Fruit fly (Drosophila melanogaster) whole organism, adult: ENCODE results near the gene CG44008.

Experiments
- CG14711 ChIP-seq: fragments of 200-800 bp; sonication (Bioruptor generic); optimal IDR thresholded peaks from 2 replicates; lab custom pipeline; 2018; ENCODE audit warnings: missing biosample characterization, mild to moderate bottlenecking, missing genetic modification characterization, moderate library complexity
- CG1620 ChIP-seq: fragments of 200-800 bp; sonication (Bioruptor generic); optimal IDR thresholded peaks from 2 replicates; lab custom pipeline; 2016; ENCODE audit warnings: missing biosample characterization, missing genetic modification characterization
- CG33017 ChIP-seq: fragments of 200-800 bp; sonication (Bioruptor generic); optimal IDR thresholded peaks from 2 replicates; lab custom pipeline; 2018; ENCODE audit warnings: missing biosample characterization, mild to moderate bottlenecking, missing genetic modification characterization, moderate library complexity
- CG5204 ChIP-seq: fragments of 200-800 bp; sonication (Bioruptor generic); optimal IDR thresholded peaks from 2 replicates; lab custom pipeline; 2016; ENCODE audit warnings: missing biosample characterization, missing genetic modification characterization
- Clk ChIP-seq: fragments of 200-800 bp; sonication (Bioruptor generic); optimal IDR thresholded peaks from 2 replicates; lab custom pipeline; 2017; ENCODE audit warnings: missing biosample characterization, missing genetic modification characterization
- Crg-1 ChIP-seq: fragments of 200-800 bp; sonication (Bioruptor generic); optimal IDR thresholded peaks from 2 replicates; lab custom pipeline; 2016; ENCODE audit warnings: missing biosample characterization, missing genetic modification characterization
- Hr96 ChIP-seq: fragments of 200-800 bp; sonication (Bioruptor generic); optimal IDR thresholded peaks from 2 replicates; lab custom pipeline; 2016; ENCODE audit warnings: missing biosample characterization, missing genetic modification characterization
- Mnt ChIP-seq: fragments of 200-800 bp; sonication (Bioruptor generic); optimal IDR thresholded peaks from 2 replicates; lab custom pipeline; 2016; ENCODE audit warnings: missing biosample characterization, mild to moderate bottlenecking, missing genetic modification characterization
- bab1 ChIP-seq: fragments of 200-800 bp; sonication (Bioruptor generic); optimal IDR thresholded peaks from 3 replicates; lab custom pipeline; 2019; ENCODE audit warnings: missing biosample characterization, mild to moderate bottlenecking, missing genetic modification characterization, moderate library complexity
- cic ChIP-seq: fragments of 200-800 bp; sonication (Bioruptor generic); optimal IDR thresholded peaks from 2 replicates; lab custom pipeline; 2017; ENCODE audit warnings: missing biosample characterization, mild to moderate bottlenecking, missing genetic modification characterization, moderate library complexity
- kay ChIP-seq: fragments of 200-800 bp; sonication (Bioruptor generic); peaks from one replicate; lab custom pipeline; 2016; ENCODE audit warnings: missing biosample characterization, missing genetic modification characterization, borderline replicate concordance
- ovo ChIP-seq: fragments of 200-800 bp; sonication (Bioruptor generic); optimal IDR thresholded peaks from 2 replicates; lab custom pipeline; 2016; ENCODE audit warnings: missing biosample characterization, missing genetic modification characterization
- tj ChIP-seq: fragments of 200-800 bp; sonication (Bioruptor generic); optimal IDR thresholded peaks from 3 replicates; lab custom pipeline; 2017; ENCODE audit warnings: missing biosample characterization, mild to moderate bottlenecking, missing genetic modification characterization, moderate library complexity

- TF ChIP-seq cic (no peak), CG14711 (no peak), kay (GFP tag; lab: Kevin White, UChicago) (no peak), Mnt (no peak), tj (GFP tag; lab: Kevin White, UChicago) (no peak), Crg-1 (GFP tag; lab: Kevin White, UChicago) (no peak), Clk (GFP tag; lab: Kevin White, UChicago) (no peak), CG5204 (GFP tag; lab: Kevin White, UChicago) (no peak), CG33017 (tag; lab: Kevin White, UChicago) (no peak), Hr96 (GFP tag; lab: Kevin White, UChicago) (no peak), CG1620 (GFP tag; lab: Kevin White, UChicago) (no peak), ovo (GFP tag; lab: Kevin White, UChicago) (no peak), bab1 (no peak)
Measured at dm6 chr2L:11878812-11879328, 36.6 kb upstream of the CG44008 start.
